Worm (Caenorhabditis elegans) whole organism, mixed stage, embryonic: ENCODE results near the gene mcu-1.

Source experiments
- bed-3 ChIP-seq: fragments of 200-800 bp; sonication (Bioruptor generic); optimal IDR thresholded peaks from 3 replicates; lab custom pipeline; 2018; ENCODE audit warnings: mild to moderate bottlenecking, missing genetic modification characterization, moderate library complexity, missing compliant biosample characterization
- blmp-1 ChIP-seq: fragments of 150-350 bp; optimal IDR thresholded peaks from 2 replicates; lab custom pipeline; 2014; ENCODE audit warnings: missing biosample characterization, missing genetic modification characterization
- ceh-39 ChIP-seq: fragments of 150-350 bp; optimal IDR thresholded peaks from 2 replicates; lab custom pipeline; 2014; ENCODE audit warnings: missing biosample characterization, missing genetic modification characterization
- ceh-43 ChIP-seq: fragments of 200-800 bp; sonication (Bioruptor generic); optimal IDR thresholded peaks from 2 replicates; lab custom pipeline; 2018; ENCODE audit warnings: mild to moderate bottlenecking, missing genetic modification characterization, moderate library complexity, missing compliant biosample characterization
- ceh-83 ChIP-seq: fragments of 200-800 bp; sonication (Bioruptor generic); optimal IDR thresholded peaks from 2 replicates; lab custom pipeline; 2018; ENCODE audit warnings: mild to moderate bottlenecking, missing genetic modification characterization, missing compliant biosample characterization
- ces-1 ChIP-seq: fragments of 150-350 bp; optimal IDR thresholded peaks from 2 replicates; lab custom pipeline; 2014; ENCODE audit warnings: missing biosample characterization, missing genetic modification reagents, missing genetic modification characterization
- cnd-1 ChIP-seq: fragments of 200-800 bp; sonication (Bioruptor generic); optimal IDR thresholded peaks from 2 replicates; lab custom pipeline; 2018; ENCODE audit warnings: mild to moderate bottlenecking, missing genetic modification characterization, missing compliant biosample characterization
- elt-1 ChIP-seq: sonication (generic microtip); optimal IDR thresholded peaks from 2 replicates; lab custom pipeline; 2017; ENCODE audit warnings: missing genetic modification characterization, mild to moderate bottlenecking, missing compliant biosample characterization, antibody characterized with exemption, moderate library complexity, borderline replicate concordance; ENCODE audit not compliant: insufficient read depth
- elt-3 ChIP-seq: fragments of 150-350 bp; optimal IDR thresholded peaks from 2 replicates; lab custom pipeline; 2014; ENCODE audit warnings: missing biosample characterization, missing genetic modification characterization
- flh-1 ChIP-seq: fragments of 200-800 bp; sonication (Bioruptor generic); optimal IDR thresholded peaks from 2 replicates; lab custom pipeline; 2018; ENCODE audit warnings: mild to moderate bottlenecking, missing genetic modification characterization, moderate library complexity, missing compliant biosample characterization
- ham-2 ChIP-seq: fragments of 200-800 bp; sonication (Bioruptor generic); optimal IDR thresholded peaks from 2 replicates; lab custom pipeline; 2018; ENCODE audit warnings: mild to moderate bottlenecking, missing genetic modification characterization, missing compliant biosample characterization
- hlh-1 ChIP-seq: fragments of 150-350 bp; optimal IDR thresholded peaks from 2 replicates; lab custom pipeline; 2014; ENCODE audit warnings: missing biosample characterization, missing genetic modification reagents, missing genetic modification characterization
- lin-13 ChIP-seq: fragments of 150-350 bp; optimal IDR thresholded peaks from 2 replicates; lab custom pipeline; 2014; ENCODE audit warnings: missing biosample characterization, missing genetic modification characterization
- lin-32 ChIP-seq: fragments of 200-800 bp; sonication (Bioruptor generic); optimal IDR thresholded peaks from 2 replicates; lab custom pipeline; 2018; ENCODE audit warnings: mild to moderate bottlenecking, missing genetic modification characterization, missing compliant biosample characterization
- lsy-2 ChIP-seq: fragments of 150-350 bp; optimal IDR thresholded peaks from 2 replicates; lab custom pipeline; 2014; ENCODE audit warnings: missing biosample characterization, missing genetic modification characterization
- mab-5 ChIP-seq: fragments of 150-350 bp; optimal IDR thresholded peaks from 2 replicates; lab custom pipeline; 2014; ENCODE audit warnings: missing biosample characterization, missing genetic modification characterization
- mep-1 ChIP-seq: fragments of 150-350 bp; optimal IDR thresholded peaks from 2 replicates; lab custom pipeline; 2017; ENCODE audit warnings: missing biosample characterization, missing genetic modification reagents, missing genetic modification characterization, inconsistent platforms
- mls-2 ChIP-seq: sonication (generic microtip); optimal IDR thresholded peaks from 2 replicates; lab custom pipeline; 2016; ENCODE audit warnings: mild to moderate bottlenecking, missing genetic modification characterization, moderate library complexity, missing compliant biosample characterization
- nhr-2 ChIP-seq: fragments of 150-350 bp; optimal IDR thresholded peaks from 2 replicates; lab custom pipeline; 2014; ENCODE audit warnings: missing biosample characterization, missing genetic modification characterization
- nhr-237 ChIP-seq: fragments of 150-350 bp; optimal IDR thresholded peaks from 2 replicates; lab custom pipeline; 2014; ENCODE audit warnings: missing biosample characterization, missing genetic modification characterization
- nhr-28 ChIP-seq: fragments of 150-350 bp; optimal IDR thresholded peaks from 2 replicates; lab custom pipeline; 2014; ENCODE audit warnings: missing biosample characterization, missing genetic modification characterization
- nhr-76 ChIP-seq: sonication (generic microtip); optimal IDR thresholded peaks from 2 replicates; lab custom pipeline; 2017; ENCODE audit warnings: missing biosample characterization, missing genetic modification characterization
- pha-4 ChIP-seq: fragments of 150-350 bp; optimal IDR thresholded peaks from 2 replicates; lab custom pipeline; 2018; ENCODE audit warnings: missing biosample characterization, missing genetic modification reagents, missing genetic modification characterization
- snpc-4 ChIP-seq: fragments of 150-350 bp; optimal IDR thresholded peaks from 2 replicates; lab custom pipeline; 2014; ENCODE audit warnings: missing biosample characterization, missing genetic modification characterization
- tbx-8 ChIP-seq: fragments of 200-800 bp; sonication (Bioruptor generic); optimal IDR thresholded peaks from 2 replicates; lab custom pipeline; 2018; ENCODE audit warnings: mild to moderate bottlenecking, missing genetic modification characterization, moderate library complexity, missing compliant biosample characterization
- unc-120 ChIP-seq: sonication (generic microtip); optimal IDR thresholded peaks from 2 replicates; lab custom pipeline; 2017; ENCODE audit warnings: missing genetic modification characterization, missing compliant biosample characterization; ENCODE audit not compliant: poor library complexity, severe bottlenecking
- unc-62 ChIP-seq: fragments of 150-350 bp; optimal IDR thresholded peaks from 2 replicates; lab custom pipeline; 2014; ENCODE audit warnings: missing biosample characterization, missing genetic modification reagents, missing genetic modification characterization
- zip-8 ChIP-seq: fragments of 150-350 bp; optimal IDR thresholded peaks from 2 replicates; lab custom pipeline; 2014; ENCODE audit warnings: missing biosample characterization, missing genetic modification characterization
- ztf-11 ChIP-seq: fragments of 150-350 bp; optimal IDR thresholded peaks from 2 replicates; lab custom pipeline; 2014; ENCODE audit warnings: missing biosample characterization, missing genetic modification characterization

mcu-1 gene

ce11 chrIV:5967035-5967499 lies 28.0 kb upstream of the mcu-1 start (continued):
- TF ChIP-seq ztf-11 (tag; lab: Kevin White, UChicago), result peak; percentile 27
- peak; percentile 40 for TF ChIP-seq tbx-8 (GFP tag; lab: Kevin White, UChicago)
- TF ChIP-seq ceh-83 (GFP tag; lab: Kevin White, UChicago), result peak; percentile 91

ce11 chrIV:5964286-5964685 lies 25.3 kb upstream of the mcu-1 start:
- TF ChIP-seq nhr-2 (tag; lab: Kevin White, UChicago) (peak; percentile 21), unc-62 (GFP tag; lab: Kevin White, UChicago) (peak; percentile 62), hlh-1 (peak; percentile 62), ceh-39 (peak; percentile 28), tbx-8 (GFP tag; lab: Kevin White, UChicago) (no peak), bed-3 (GFP tag; lab: Kevin White, UChicago) (no peak)

- TF ChIP-seq flh-1 (GFP tag; lab: Kevin White, UChicago), result no peak
- no peak for TF ChIP-seq lin-32 (GFP tag; lab: Kevin White, UChicago)
- no peak for TF ChIP-seq cnd-1 (tag; lab: Kevin White, UChicago)
- TF ChIP-seq nhr-237 (tag; lab: Kevin White, UChicago), result no peak
- TF ChIP-seq mab-5 (tag; lab: Kevin White, UChicago), result no peak
- TF ChIP-seq ceh-83 (GFP tag; lab: Kevin White, UChicago), result no peak
- TF ChIP-seq nhr-28 (tag; lab: Kevin White, UChicago), result no peak
- no peak for TF ChIP-seq bed-3 (GFP tag; lab: Kevin White, UChicago)
- TF ChIP-seq blmp-1 (tag; lab: Kevin White, UChicago), result no peak
- TF ChIP-seq zip-8 (tag; lab: Kevin White, UChicago), result no peak
- no peak for TF ChIP-seq mls-2
- TF ChIP-seq elt-1 (tag; lab: Kevin White, UChicago), result no peak
- TF ChIP-seq pha-4 (tag; lab: Kevin White, UChicago), result no peak
- no peak for TF ChIP-seq ceh-39
- TF ChIP-seq snpc-4 (tag; lab: Kevin White, UChicago), result no peak
- no peak for TF ChIP-seq elt-3
- no peak for TF ChIP-seq unc-62 (GFP tag; lab: Kevin White, UChicago)
- TF ChIP-seq ztf-11 (tag; lab: Kevin White, UChicago), result no peak
- TF ChIP-seq nhr-76 (tag; lab: Kevin White, UChicago), result no peak
- no peak for TF ChIP-seq nhr-2 (tag; lab: Kevin White, UChicago)
These were observed 23.4 kb upstream of the mcu-1 start, which contains the start of gene K02B2.6 for ce11 chrIV:5962219-5962945. Gene K02B2.6 (minus strand): TSS chrIV:5962269.

ce11 chrIV:5959951-5960350 lies 20.9 kb upstream of the mcu-1 start:
- TF ChIP-seq bed-3 (GFP tag; lab: Kevin White, UChicago), result no peak
- no peak for TF ChIP-seq lin-13 (tag; lab: Kevin White, UChicago)
- no peak for TF ChIP-seq cnd-1 (tag; lab: Kevin White, UChicago)
- no peak for TF ChIP-seq nhr-76 (tag; lab: Kevin White, UChicago)
- no peak for TF ChIP-seq ztf-11 (tag; lab: Kevin White, UChicago)
- TF ChIP-seq ces-1, result peak; percentile 82

ce11 chrIV:5954743-5955142 lies 15.7 kb upstream of the mcu-1 start:
- TF ChIP-seq cnd-1 (tag; lab: Kevin White, UChicago), result peak; percentile 17
- TF ChIP-seq lin-32 (GFP tag; lab: Kevin White, UChicago), result no peak
- no peak for TF ChIP-seq mab-5 (tag; lab: Kevin White, UChicago)
- TF ChIP-seq elt-3, result no peak
- peak; percentile 79 for TF ChIP-seq ces-1

- no peak for TF ChIP-seq nhr-28 (tag; lab: Kevin White, UChicago)
- no peak for TF ChIP-seq ceh-43
- peak; percentile 99 for TF ChIP-seq ces-1
- TF ChIP-seq ham-2, result no peak
- TF ChIP-seq nhr-76 (tag; lab: Kevin White, UChicago), result no peak
- no peak for TF ChIP-seq mep-1 (tag; lab: Kevin White, UChicago)
- TF ChIP-seq elt-1 (tag; lab: Kevin White, UChicago), result no peak
- no peak for TF ChIP-seq nhr-2 (tag; lab: Kevin White, UChicago)
- no peak for TF ChIP-seq tbx-8 (GFP tag; lab: Kevin White, UChicago)
- no peak for TF ChIP-seq zip-8 (tag; lab: Kevin White, UChicago)
- no peak for TF ChIP-seq lin-13 (tag; lab: Kevin White, UChicago)
- TF ChIP-seq unc-120 (tag; lab: Kevin White, UChicago), result no peak
- no peak for TF ChIP-seq elt-3
- peak; percentile 7 for TF ChIP-seq lsy-2 (tag; lab: Kevin White, UChicago)
- TF ChIP-seq snpc-4 (tag; lab: Kevin White, UChicago), result no peak
These were observed 13.9 kb upstream of the mcu-1 start for ce11 chrIV:5952966-5953365.
